ENCODE assay signal across 6 worm cellular contexts in genomic region chrIII:5846412-5846811, ce11.
TF ChIP-seq lines count a peak whose summit lies in the region.

No protein-coding gene starts in this region.

TF ChIP-seq in whole organism, L1 larva, 84 proteins besides CTCF, POLR2A, EP300 and RAD21:
- TF ChIP-seq lsy-2 (tag; optimal IDR thresholded peaks at IDR 0.05; lab: Kevin White, UChicago) (peak in 1 of 2 experiments; percentile 5), nhr-71 (tag; optimal IDR thresholded peaks at IDR 0.05; lab: Kevin White, UChicago) (peak; percentile 20), ceh-82 (tag; optimal IDR thresholded peaks at IDR 0.05; lab: Kevin White, UChicago) (peak in 1 of 3 experiments; percentile 38), efl-1 (optimal IDR thresholded peaks at IDR 0.05; lab: Kevin White, UChicago) (no peak), efl-1 (GFP tag; optimal IDR thresholded peaks at IDR 0.05 in 1 of 2; lab: Kevin White, UChicago) (peak in 1 of 2 experiments; percentile 27), C04F5.9 (tag; optimal IDR thresholded peaks at IDR 0.05; lab: Kevin White, UChicago) (no peak), lin-14 (GFP tag; optimal IDR thresholded peaks at IDR 0.05; lab: Kevin White, UChicago) (peak; percentile 77), nhr-47 (tag; optimal IDR thresholded peaks at IDR 0.05; lab: Kevin White, UChicago) (peak; percentile 11), unc-62 (GFP tag; optimal IDR thresholded peaks at IDR 0.05; lab: Kevin White, UChicago) (no peak), fkh-10 (GFP tag; optimal IDR thresholded peaks at IDR 0.05; lab: Kevin White, UChicago) (peak; percentile 78), sptf-1 (tag; optimal IDR thresholded peaks at IDR 0.05; lab: Kevin White, UChicago) (no peak)

TF ChIP-seq in whole organism, L2 larva, 48 proteins besides CTCF, POLR2A, EP300 and RAD21:
- TF ChIP-seq ZK546.5 (tag; optimal IDR thresholded peaks at IDR 0.05; lab: Kevin White, UChicago) (no peak), gmeb-1 (tag; optimal IDR thresholded peaks at IDR 0.05; lab: Kevin White, UChicago) (no peak), nhr-25 (tag; optimal IDR thresholded peaks at IDR 0.05; lab: Kevin White, UChicago) (no peak), crh-2 (tag; optimal IDR thresholded peaks at IDR 0.05; lab: Kevin White, UChicago) (peak; percentile 7), sma-9 (GFP tag; optimal IDR thresholded peaks at IDR 0.05; lab: Kevin White, UChicago) (peak; percentile 3), sma-9 (tag; optimal IDR thresholded peaks at IDR 0.05; lab: Kevin White, UChicago) (no peak), mdl-1 (tag; optimal IDR thresholded peaks at IDR 0.05; lab: Kevin White, UChicago) (no peak), unc-55 (GFP tag; optimal IDR thresholded peaks at IDR 0.05; lab: Kevin White, UChicago) (peak; percentile 30), C34F6.9 (tag; optimal IDR thresholded peaks at IDR 0.05; lab: Kevin White, UChicago) (peak; percentile 49), lsy-2 (tag; optimal IDR thresholded peaks at IDR 0.05; lab: Kevin White, UChicago) (no peak), nhr-12 (tag; optimal IDR thresholded peaks at IDR 0.05; lab: Kevin White, UChicago) (no peak)

TF ChIP-seq in whole organism, L3 larva, 47 proteins besides CTCF, POLR2A, EP300 and RAD21:
- TF ChIP-seq nfya-1 (tag; optimal IDR thresholded peaks at IDR 0.05; lab: Kevin White, UChicago; ENCODE audit: insufficient read depth) = peak; percentile 46
- no peak for TF ChIP-seq nhr-67 (tag; optimal IDR thresholded peaks at IDR 0.05; lab: Kevin White, UChicago)
- TF ChIP-seq fkh-10 (GFP tag; optimal IDR thresholded peaks at IDR 0.05; lab: Kevin White, UChicago) = peak; percentile 74

TF ChIP-seq in whole organism, L4 larva, 104 proteins besides CTCF, POLR2A, EP300 and RAD21:
- TF ChIP-seq lsy-2 (tag; optimal IDR thresholded peaks at IDR 0.05; lab: Kevin White, UChicago) (peak in 1 of 2 experiments; percentile 21), F44E2.7 (GFP tag; IDR thresholded peaks at IDR 0.05; lab: Robert Waterston, UW) (no peak), fkh-10 (GFP tag; optimal IDR thresholded peaks at IDR 0.05; lab: Kevin White, UChicago) (peak; percentile 63), mdl-1 (tag; optimal IDR thresholded peaks at IDR 0.05; lab: Kevin White, UChicago) (peak in 1 of 2 experiments; percentile 20), F49E8.2 (tag; optimal IDR thresholded peaks at IDR 0.05; lab: Kevin White, UChicago; ENCODE audit: borderline replicate concordance) (no peak), aha-1 (tag; lab: Kevin White, UChicago) (peak; percentile 7), set-16 (GFP tag; IDR thresholded peaks at IDR 0.05; lab: Robert Waterston, UW) (peak; percentile 10; the same call in 1 of the 2 replicates), hlh-30 (tag; optimal IDR thresholded peaks at IDR 0.05; lab: Kevin White, UChicago; ENCODE audit: insufficient read depth) (peak; percentile 4)
TF ChIP-seq in whole organism, L4 larva: peak in this region for 6.

TF ChIP-seq in whole organism, late embryonic, 69 proteins besides CTCF, POLR2A, EP300 and RAD21:
- TF ChIP-seq ceh-18 (tag; optimal IDR thresholded peaks at IDR 0.05; lab: Kevin White, UChicago) = peak; percentile 0
- peak; percentile 38 for TF ChIP-seq unc-42 (tag; optimal IDR thresholded peaks at IDR 0.05; lab: Kevin White, UChicago)
- no peak for TF ChIP-seq pat-9 (tag; optimal IDR thresholded peaks at IDR 0.05; lab: Kevin White, UChicago)

TF ChIP-seq in whole organism, mixed stage, embryonic, 35 proteins besides CTCF, POLR2A, EP300 and RAD21:
- TF ChIP-seq ces-1 (GFP tag; optimal IDR thresholded peaks at IDR 0.05; lab: Kevin White, UChicago) (peak; percentile 39), nhr-28 (tag; optimal IDR thresholded peaks at IDR 0.05; lab: Kevin White, UChicago) (no peak)

Comparison
In these comparisons a context has a peak if more than half of its experiments do, and no peak if none do; other contexts are left out.
1. Of the 29 proteins assayed by ChIP-seq in both whole organism, L4 larva and whole organism, L1 larva: peak only in whole organism, L4 larva: aha-1; only in whole organism, L1 larva: none; in both: fkh-10; in neither: 24; mixed calls (peak in some experiments, not most) for 3.